Fruit fly (Drosophila melanogaster) whole organism: ENCODE results near the gene CG14052.

ENCODE experiments used
- CG8478 ChIP-seq: fragments of >200 bp; optimal IDR thresholded peaks from 2 replicates; lab custom pipeline; 2018; ENCODE audit warnings: inconsistent platforms
- Dll ChIP-seq: fragments of >200 bp; optimal IDR thresholded peaks from 2 replicates; lab custom pipeline; 2017
- EcR ChIP-seq, 2 experiments: fragments of >200 bp; optimal IDR thresholded peaks; 2 replicates each; lab custom pipeline; 2017; ENCODE audit warnings: missing biosample characterization in 2 of 2, missing genetic modification characterization in 2 of 2, missing genetic modification reagents in 2 of 2
- psq ChIP-seq: fragments of >200 bp; optimal IDR thresholded peaks from 2 replicates; lab custom pipeline; 2017
- usp ChIP-seq: fragments of >200 bp; optimal IDR thresholded peaks from 2 replicates; lab custom pipeline; 2017; ENCODE audit warnings: missing biosample characterization, missing genetic modification characterization, mixed read lengths

dm6 chrX:2259763-2260162 lies 36.2 kb downstream of the CG14052 start, which contains the start of gene CG3078:
- TF ChIP-seq CG8478 (lab: Kevin White, UChicago) (no peak), psq (lab: Kevin White, UChicago) (no peak), Dll (lab: Kevin White, UChicago) (no peak), usp (GFP tag; lab: Kevin White, UChicago) (no peak), EcR (GFP tag; optimal IDR thresholded peaks at IDR 0.05; lab: Kevin White, UChicago) (no peak)
